Fruit fly (Drosophila melanogaster) whole organism: ENCODE results near the gene CG12567.

ENCODE experiments used
- pan ChIP-seq: fragments of >200 bp; optimal IDR thresholded peaks from 2 replicates; lab custom pipeline; 2017
- psq ChIP-seq: fragments of >200 bp; optimal IDR thresholded peaks from 2 replicates; lab custom pipeline; 2017
- usp ChIP-seq: fragments of >200 bp; optimal IDR thresholded peaks from 2 replicates; lab custom pipeline; 2017; ENCODE audit warnings: missing biosample characterization, missing genetic modification characterization, mixed read lengths

DNA sequence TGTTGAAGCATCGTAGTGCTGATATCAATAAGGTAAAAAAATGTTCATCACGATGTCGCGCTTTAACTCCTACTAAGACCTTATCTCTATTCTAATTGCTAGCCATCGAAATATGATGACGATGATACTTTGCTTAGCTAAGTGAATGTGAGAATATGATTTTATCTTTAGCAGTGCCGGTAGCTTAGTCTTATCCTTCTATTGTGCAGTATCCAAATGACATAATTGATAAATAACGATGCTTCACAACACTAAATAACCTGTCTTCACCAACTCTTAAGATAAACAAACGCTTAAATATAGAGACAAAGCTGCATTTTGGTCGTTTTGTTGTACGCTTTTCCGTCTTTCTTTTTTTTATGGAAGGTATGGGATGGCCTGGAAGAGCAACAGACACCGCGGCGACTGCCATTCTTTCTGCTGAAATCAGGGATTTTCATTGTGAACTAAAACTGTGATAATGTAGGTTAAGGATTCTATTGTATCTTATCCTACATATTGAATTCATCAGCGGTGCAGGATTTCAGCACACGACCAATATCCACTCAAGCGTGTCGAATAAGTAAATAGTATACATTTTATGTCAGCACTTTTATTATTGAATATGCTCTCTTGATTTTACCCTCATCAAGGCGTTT, 1.8 kb upstream of the CG12567 start:
- TF ChIP-seq psq = no peak
- no peak for TF ChIP-seq usp (GFP tag; lab: Kevin White, UChicago)
- TF ChIP-seq pan = no peak
